Worm (Caenorhabditis elegans) whole organism, L2 larva: ENCODE measurements around the gene F40F8.11.

Experiments used
- C34F6.9 ChIP-seq: fragments of 150-350 bp; optimal IDR thresholded peaks from 2 replicates; lab custom pipeline; 2014; ENCODE audit warnings: missing biosample characterization, missing genetic modification characterization
- R02D3.7 ChIP-seq: fragments of 150-350 bp; optimal IDR thresholded peaks from 2 replicates; lab custom pipeline; 2014; ENCODE audit warnings: missing biosample characterization, missing genetic modification characterization
- aly-2 ChIP-seq: fragments of 150-350 bp; optimal IDR thresholded peaks from 2 replicates; lab custom pipeline; 2014; ENCODE audit warnings: missing biosample characterization, missing genetic modification characterization
- ama-1 ChIP-seq: fragments of 150-350 bp; optimal IDR thresholded peaks from 2 replicates; lab custom pipeline; 2018; ENCODE audit warnings: inconsistent platforms
- elt-3 ChIP-seq: sonication (generic microtip); optimal IDR thresholded peaks from 2 replicates; lab custom pipeline; 2017; ENCODE audit warnings: missing biosample characterization, missing genetic modification characterization
- lin-13 ChIP-seq: fragments of 150-350 bp; optimal IDR thresholded peaks from 2 replicates; lab custom pipeline; 2014; ENCODE audit warnings: missing biosample characterization, missing genetic modification reagents, missing genetic modification characterization
- nhr-10 ChIP-seq: sonication (generic microtip); optimal IDR thresholded peaks from 2 replicates; lab custom pipeline; 2017; ENCODE audit warnings: missing biosample characterization, missing genetic modification characterization
- nhr-12 ChIP-seq: fragments of 150-350 bp; optimal IDR thresholded peaks from 2 replicates; lab custom pipeline; 2014; ENCODE audit warnings: missing biosample characterization, missing genetic modification characterization
- nhr-77 ChIP-seq: fragments of 150-350 bp; optimal IDR thresholded peaks from 2 replicates; lab custom pipeline; 2014; ENCODE audit warnings: missing biosample characterization, missing genetic modification characterization
- skn-1 ChIP-seq: sonication (generic microtip); optimal IDR thresholded peaks from 2 replicates; lab custom pipeline; 2017; ENCODE audit warnings: missing biosample characterization, missing genetic modification characterization
- sma-3 ChIP-seq: sonication (generic microtip); optimal IDR thresholded peaks from 2 replicates; lab custom pipeline; 2016; ENCODE audit warnings: missing genetic modification reagents, missing genetic modification characterization, missing compliant biosample characterization
- snpc-4 ChIP-seq: fragments of 150-350 bp; optimal IDR thresholded peaks from 2 replicates; lab custom pipeline; 2014; ENCODE audit warnings: missing biosample characterization, missing genetic modification characterization
- unc-39 ChIP-seq: fragments of 150-350 bp; optimal IDR thresholded peaks from 2 replicates; lab custom pipeline; 2014; ENCODE audit warnings: missing biosample characterization, missing genetic modification characterization
- zag-1 ChIP-seq: fragments of 150-350 bp; optimal IDR thresholded peaks from 2 replicates; lab custom pipeline; 2014; ENCODE audit warnings: missing biosample characterization, missing genetic modification characterization

DNA sequence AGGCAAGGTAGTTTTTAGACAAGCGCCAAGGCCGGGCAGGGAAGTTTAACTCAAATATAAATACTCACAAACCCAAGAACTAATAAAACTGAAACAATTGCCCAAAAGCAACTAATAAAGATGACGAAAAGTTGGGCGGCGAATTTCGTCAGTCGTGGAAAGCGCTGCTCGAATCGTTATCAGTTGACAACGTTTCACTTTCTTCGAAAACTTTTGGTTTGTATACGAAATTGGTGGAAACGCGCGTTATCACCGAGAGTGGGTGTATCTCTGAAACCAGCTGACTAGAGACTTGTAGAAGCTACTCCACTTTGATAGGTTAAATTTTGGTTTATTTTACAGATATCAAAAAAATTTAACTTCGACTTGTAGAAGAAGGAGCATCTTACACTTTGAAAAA is 20.7 kb upstream of the F40F8.11 start:
- TF ChIP-seq aly-2 (no peak), snpc-4 (tag; lab: Kevin White, UChicago) (no peak), nhr-12 (tag; lab: Kevin White, UChicago) (no peak), unc-39 (tag; lab: Kevin White, UChicago) (no peak), C34F6.9 (tag; lab: Kevin White, UChicago) (no peak), R02D3.7 (no peak), skn-1 (tag; lab: Kevin White, UChicago) (no peak), zag-1 (no peak), nhr-10 (no peak), ama-1 (lab: Kevin White, UChicago) (no peak), elt-3 (tag; lab: Kevin White, UChicago) (no peak), lin-13 (GFP tag; lab: Kevin White, UChicago) (no peak), sma-3 (no peak), nhr-77 (tag; lab: Kevin White, UChicago) (no peak)
